Worm (Caenorhabditis elegans): ENCODE data around the gene ZC504.1.

Gene ZC504.1

DNA sequence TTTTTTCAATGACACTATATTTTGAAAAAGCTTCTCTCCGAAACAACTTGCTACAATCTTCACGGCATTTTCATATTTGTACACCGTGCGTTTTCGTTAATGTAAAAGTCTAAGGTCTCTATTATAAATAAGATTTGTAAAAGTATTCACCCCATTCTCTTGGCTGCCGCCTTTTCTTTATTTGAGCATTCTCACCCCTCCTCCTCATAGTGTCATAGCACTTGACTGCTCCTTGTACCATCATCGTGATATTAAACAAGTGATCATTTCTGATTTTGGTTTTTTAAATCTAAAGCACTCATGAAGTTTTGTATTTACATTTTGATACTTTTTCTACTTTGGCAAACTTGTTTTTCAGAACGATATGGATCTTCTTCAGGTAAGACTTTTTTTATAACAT lies at the start of gene ZC504.1:
TSS of gene ZC504.1 (plus strand) at position 301 of the 400 bp plus-strand sequence.
- TF ChIP-seq ceh-100 (GFP tag; IDR thresholded peaks at IDR 0.05) (no peak), T26A5.8 (tag; optimal IDR thresholded peaks at IDR 0.05) (no peak), ceh-91 (GFP tag; IDR thresholded peaks at IDR 0.05) (no peak), sea-2 (GFP tag; IDR thresholded peaks at IDR 0.05) (no peak), lin-54 (GFP tag; optimal IDR thresholded peaks at IDR 0.05) (no peak), ccch-3 (GFP tag; optimal IDR thresholded peaks at IDR 0.05) (no peak), athp-1 (tag; optimal IDR thresholded peaks at IDR 0.05) (no peak), Y53F4B.3 (GFP tag; IDR thresholded peaks at IDR 0.05) (no peak), attf-5 (GFP tag; optimal IDR thresholded peaks at IDR 0.05) (no peak), F49E8.2 (tag; optimal IDR thresholded peaks at IDR 0.05; ENCODE audit: insufficient read depth) (no peak), Y95B8A.8 (GFP tag; IDR thresholded peaks at IDR 0.05) (no peak), sdz-38 (tag; optimal IDR thresholded peaks at IDR 0.05) (no peak), lin-26 (GFP tag; IDR thresholded peaks at IDR 0.05) (no peak), nfya-1 (tag; optimal IDR thresholded peaks at IDR 0.05; ENCODE audit: borderline replicate concordance, insufficient read depth) (no peak), rec-8 (tag; optimal IDR thresholded peaks at IDR 0.05) (no peak), ama-1 (optimal IDR thresholded peaks at IDR 0.05) (no peak), ama-1 (GFP tag; optimal IDR thresholded peaks at IDR 0.05) (no peak), Y79H2A.3 (GFP tag; conservative IDR thresholded peaks at IDR 0.05) (no peak), dpff-1 (tag; optimal IDR thresholded peaks at IDR 0.05) (no peak)

DNA sequence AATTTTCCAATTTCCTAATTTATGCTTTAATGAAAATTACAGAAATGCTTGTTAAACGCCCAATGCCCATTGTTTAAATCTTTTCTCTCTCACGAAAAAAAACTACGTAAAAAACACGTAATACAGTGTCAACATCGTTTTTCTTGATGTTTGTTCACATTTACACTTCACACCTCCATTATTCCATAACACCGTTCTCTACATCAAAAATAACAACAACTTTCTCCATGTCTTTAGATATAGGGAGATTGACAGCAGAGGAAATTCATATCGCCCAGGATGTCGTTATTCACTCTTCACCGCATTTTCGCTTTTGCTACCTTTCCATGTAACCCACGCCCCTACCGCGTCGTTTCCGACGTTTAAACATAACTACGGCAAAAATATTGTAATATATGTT lies 48.9 kb upstream of the ZC504.1 start, which contains the start of gene efhc-1:
TSS of gene efhc-1 (plus strand) at position 301 of the 400 bp plus-strand sequence.
- no peak for TF ChIP-seq hrde-1 (tag; optimal IDR thresholded peaks at IDR 0.05; ENCODE audit: borderline replicate concordance)
- no peak for TF ChIP-seq efl-1 (GFP tag; optimal IDR thresholded peaks at IDR 0.05)
- no peak for TF ChIP-seq lir-1 (GFP tag; conservative IDR thresholded peaks at IDR 0.05)
- TF ChIP-seq dpl-1 (GFP tag; optimal IDR thresholded peaks at IDR 0.05): no peak
- TF ChIP-seq ztf-6 (GFP tag; IDR thresholded peaks at IDR 0.05): no peak
- TF ChIP-seq B0035.1 (tag; optimal IDR thresholded peaks at IDR 0.05): no peak
- TF ChIP-seq K12H6.12 (tag; optimal IDR thresholded peaks at IDR 0.05): no peak
- no peak for TF ChIP-seq ceh-58 (GFP tag; IDR thresholded peaks at IDR 0.05)
- TF ChIP-seq F33H1.4 (GFP tag; IDR thresholded peaks at IDR 0.05): no peak
- no peak for TF ChIP-seq F57A8.1 (GFP tag; optimal IDR thresholded peaks at IDR 0.05)
- TF ChIP-seq ztf-3 (GFP tag; optimal IDR thresholded peaks at IDR 0.05): no peak
- TF ChIP-seq ztf-25 (GFP tag; IDR thresholded peaks at IDR 0.05): no peak
- TF ChIP-seq hlh-12 (tag; optimal IDR thresholded peaks at IDR 0.05): no peak

DNA sequence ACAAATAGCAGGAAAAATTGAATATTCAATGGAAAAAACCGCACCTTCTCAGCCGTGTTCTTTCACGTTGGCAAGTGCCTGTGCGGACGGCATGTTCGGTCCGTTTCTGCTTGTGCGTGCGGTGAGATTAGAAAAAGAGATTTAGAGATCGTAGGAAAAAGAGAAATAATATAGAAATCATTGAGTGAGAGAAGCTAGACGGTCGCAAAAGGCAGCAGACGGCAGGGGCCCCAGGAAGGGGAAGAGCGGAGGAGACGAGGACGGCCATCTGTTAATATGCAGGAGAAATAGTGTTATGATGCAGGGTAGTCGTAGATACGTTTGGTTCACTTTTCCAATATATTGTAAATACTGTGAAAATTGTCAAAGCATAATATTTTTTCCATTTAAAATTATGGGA lies 34.4 kb upstream of the ZC504.1 start, which contains the start of gene Y49A10A.2:
TSS of gene Y49A10A.2 (minus strand) at position 109 of the 400 bp plus-strand sequence.
- TF ChIP-seq egl-18 (GFP tag; IDR thresholded peaks at IDR 0.05) (no peak), nhr-120 (GFP tag; IDR thresholded peaks at IDR 0.05) (no peak), K12H6.12 (tag; optimal IDR thresholded peaks at IDR 0.05) (peak; percentile 5), F57A8.1 (GFP tag; optimal IDR thresholded peaks at IDR 0.05) (no peak), bed-1 (GFP tag; IDR thresholded peaks at IDR 0.05) (no peak), hmg-1.2 (GFP tag; IDR thresholded peaks at IDR 0.05) (peak; percentile 78), F22D6.2 (tag; optimal IDR thresholded peaks at IDR 0.05) (no peak), nhr-179 (tag; optimal IDR thresholded peaks at IDR 0.05) (no peak), sdz-38 (tag; optimal IDR thresholded peaks at IDR 0.05) (no peak), lin-35 (GFP tag; optimal IDR thresholded peaks at IDR 0.05) (no peak), F10E7.11 (tag; optimal IDR thresholded peaks at IDR 0.05) (no peak), ceh-58 (GFP tag; IDR thresholded peaks at IDR 0.05) (no peak), lin-54 (GFP tag; optimal IDR thresholded peaks at IDR 0.05) (no peak), C06A6.2 (GFP tag; conservative IDR thresholded peaks at IDR 0.05) (no peak), ets-4 (GFP tag; optimal IDR thresholded peaks at IDR 0.05) (no peak), ztf-22 (GFP tag; optimal IDR thresholded peaks at IDR 0.05) (no peak), attf-3 (GFP tag; conservative IDR thresholded peaks at IDR 0.05) (no peak), nfyb-1 (GFP tag; IDR thresholded peaks at IDR 0.05) (0 out of 2 replicates have a peak, but pooled peaks have one; percentile 18), pha-4 (tag; optimal IDR thresholded peaks at IDR 0.05) (no peak), madf-10 (tag; optimal IDR thresholded peaks at IDR 0.05) (no peak)

Measured in whole organism, young adult.